Worm (Caenorhabditis elegans) whole organism, dauer: ENCODE results near the gene T12G3.4.

Experiments
- unc-62 ChIP-seq: sonication (generic microtip); optimal IDR thresholded peaks from 2 replicates; lab custom pipeline; 2017; ENCODE audit warnings: missing biosample characterization, missing genetic modification reagents, missing genetic modification characterization

The T12G3.4 gene

DNA sequence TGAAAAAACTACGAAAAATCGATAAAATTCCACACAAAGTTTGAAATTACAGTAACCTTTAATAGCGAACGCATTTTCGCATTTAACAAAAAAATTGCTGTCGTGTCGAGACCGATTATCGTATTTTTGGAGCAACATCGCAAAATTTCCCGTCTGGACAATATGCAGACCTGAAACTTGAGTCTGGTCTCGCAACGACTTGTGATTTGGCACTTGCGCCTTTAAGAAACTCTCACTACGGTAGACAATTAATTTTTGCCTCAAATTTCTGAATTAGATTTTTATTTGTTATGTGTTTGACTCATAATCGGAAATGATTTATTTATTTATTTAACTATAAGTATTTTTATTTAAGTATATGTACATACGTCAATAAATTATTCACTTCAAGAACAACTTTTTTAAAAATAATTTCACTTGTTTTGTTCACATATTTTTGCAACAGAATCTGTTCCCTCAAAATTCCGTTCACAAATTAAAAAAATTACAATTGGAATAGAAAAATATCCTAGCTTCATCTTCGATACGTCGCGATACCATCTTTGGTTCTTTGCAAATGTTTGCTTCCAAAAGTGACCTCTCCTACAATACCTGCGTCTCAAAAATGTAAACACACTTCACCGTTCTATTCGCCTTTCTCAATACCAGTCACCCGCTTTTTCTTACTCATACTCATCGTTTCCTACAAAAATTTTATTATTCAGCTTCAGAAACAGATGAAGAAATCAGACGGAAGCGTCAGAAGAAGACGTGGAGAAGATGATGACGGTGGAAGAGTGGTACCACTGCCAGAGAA lies at the start of gene T12G3.4:
Gene T12G3.4 (plus strand): TSS at position 705 of the 796 bp plus-strand sequence.
- no peak for TF ChIP-seq unc-62

DNA sequence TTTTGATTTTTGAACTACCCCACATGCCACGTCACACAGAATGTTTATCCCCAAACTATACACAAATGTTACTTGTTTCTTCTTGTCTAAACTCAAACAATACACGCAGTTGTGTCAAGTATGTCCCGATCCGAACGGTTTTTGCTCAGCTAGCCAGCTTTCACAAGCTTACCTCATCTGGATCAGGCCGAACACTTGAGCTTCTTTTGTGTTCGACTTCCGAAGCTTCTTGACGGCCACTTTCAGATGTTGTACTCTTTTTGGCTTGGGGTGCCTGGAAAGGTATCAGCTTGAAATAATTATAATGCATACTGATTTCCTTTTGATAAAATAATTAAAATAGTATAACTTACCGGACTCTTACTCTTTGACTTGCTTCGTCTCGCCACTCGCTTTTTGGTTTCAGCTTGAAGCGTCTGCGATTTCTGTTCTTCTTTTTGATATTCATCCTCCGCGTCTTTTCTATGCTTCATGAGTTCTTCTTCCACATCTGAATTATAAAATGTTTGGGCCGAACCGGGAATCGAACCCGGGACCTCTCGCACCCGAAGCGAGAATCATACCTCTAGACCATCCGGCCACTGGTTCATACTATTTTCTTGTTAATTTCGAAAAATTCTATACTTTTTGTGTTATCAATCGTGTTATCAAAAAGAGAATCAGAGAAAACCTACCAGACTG lies 42.8 kb upstream of the T12G3.4 start:
- no peak for TF ChIP-seq unc-62

DNA sequence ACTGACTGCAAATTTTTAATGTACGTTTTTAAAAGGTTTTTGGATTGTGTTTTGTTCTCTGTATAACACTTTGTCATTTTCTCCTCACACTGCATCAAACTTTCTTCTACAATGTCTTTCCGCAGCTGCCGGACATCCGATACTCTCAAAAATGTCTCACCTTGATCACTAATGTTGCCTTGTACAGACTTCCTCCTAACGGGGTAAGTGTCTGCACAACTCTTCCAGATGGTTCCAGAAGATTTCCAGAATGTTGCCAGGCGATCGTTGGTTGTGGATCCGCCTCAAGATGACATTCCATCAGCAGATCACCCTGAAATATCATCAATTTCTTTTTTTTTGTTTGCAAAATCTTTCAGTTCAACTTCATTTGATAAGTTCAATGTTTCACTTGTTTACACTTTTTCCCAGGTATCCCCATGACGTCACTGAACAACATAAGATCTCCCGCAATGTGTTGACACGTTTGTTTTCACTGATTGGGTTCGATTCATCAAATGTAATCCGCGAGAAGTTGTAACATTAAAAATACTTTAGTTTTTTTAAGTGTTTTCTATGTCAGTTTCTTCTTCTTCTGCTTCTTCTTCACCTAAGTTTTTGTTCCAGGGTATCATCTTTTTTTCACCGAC lies 38.9 kb upstream of the T12G3.4 start:
- TF ChIP-seq unc-62, result no peak

DNA sequence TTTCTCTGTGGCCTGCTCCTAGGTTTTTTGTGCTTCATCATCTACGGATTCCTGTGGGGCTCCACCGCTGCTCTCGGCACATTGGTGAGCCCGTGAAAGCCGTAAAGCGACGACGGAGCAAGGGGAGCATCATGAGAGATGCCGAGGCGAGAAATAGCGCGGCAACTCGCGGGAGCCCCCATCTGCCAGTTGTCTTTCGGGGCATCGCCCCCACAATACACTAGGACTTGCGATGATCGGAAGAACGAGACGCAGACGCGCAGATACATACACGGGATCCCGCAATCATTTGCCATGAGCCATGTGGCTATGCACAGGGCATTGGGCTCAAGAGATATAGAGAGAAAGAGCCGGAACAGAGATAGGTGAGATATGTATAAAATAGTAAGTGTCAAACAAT lies 37.7 kb upstream of the T12G3.4 start:
- TF ChIP-seq unc-62, result no peak

DNA sequence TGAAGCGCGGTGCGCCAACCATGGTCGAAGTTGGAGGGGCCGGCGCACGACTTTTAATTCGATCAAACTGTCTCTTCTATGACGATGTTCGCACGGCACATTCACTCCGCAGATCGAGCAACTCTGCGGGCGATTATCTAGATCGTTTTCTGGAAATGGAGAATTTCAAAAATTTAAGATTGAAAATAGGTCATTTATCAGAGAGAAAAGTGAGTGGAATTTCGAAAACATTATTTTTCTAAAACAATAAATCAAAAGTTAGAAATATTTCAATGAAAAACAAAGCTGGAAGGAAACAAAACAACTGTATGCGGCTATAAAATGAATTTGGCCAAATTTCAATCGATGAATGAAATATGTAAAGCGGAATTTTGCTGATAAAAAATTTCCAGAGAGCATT lies 37.2 kb upstream of the T12G3.4 start, which contains the start of the genes ZK617.26 and unc-22:
Gene ZK617.26 (minus strand): TSS at position 101 of the 400 bp plus-strand sequence.
Gene unc-22 (minus strand): TSS at position 149 of the 400 bp plus-strand sequence.
- TF ChIP-seq unc-62, result no peak

DNA sequence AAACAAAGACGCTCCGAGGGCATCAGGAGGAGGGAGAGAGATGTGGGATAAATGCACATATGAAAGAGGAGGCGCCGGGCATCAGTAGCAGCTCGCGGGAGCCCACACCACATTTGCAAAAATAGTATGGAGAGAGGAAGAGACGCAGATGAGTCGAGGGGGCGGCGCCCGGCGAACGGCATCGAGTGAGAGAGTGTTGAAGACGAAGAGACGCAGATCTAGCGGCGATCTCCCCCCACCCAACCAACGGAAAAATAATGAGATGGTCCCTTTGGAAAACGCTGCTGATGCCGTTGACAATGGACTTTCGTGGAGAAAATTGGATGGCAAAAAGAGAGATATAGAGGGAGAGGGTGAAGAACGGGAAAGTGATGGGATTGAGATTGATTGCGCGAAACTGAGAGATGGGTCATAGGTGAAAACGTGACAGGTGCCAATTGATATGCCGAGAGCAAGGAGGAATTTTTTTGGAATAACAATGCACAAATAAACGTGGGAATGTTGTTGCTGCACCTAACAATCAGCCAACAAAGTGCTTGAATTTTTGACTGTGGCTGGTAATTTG lies 35.5 kb upstream of the T12G3.4 start:
- TF ChIP-seq unc-62, result no peak

DNA sequence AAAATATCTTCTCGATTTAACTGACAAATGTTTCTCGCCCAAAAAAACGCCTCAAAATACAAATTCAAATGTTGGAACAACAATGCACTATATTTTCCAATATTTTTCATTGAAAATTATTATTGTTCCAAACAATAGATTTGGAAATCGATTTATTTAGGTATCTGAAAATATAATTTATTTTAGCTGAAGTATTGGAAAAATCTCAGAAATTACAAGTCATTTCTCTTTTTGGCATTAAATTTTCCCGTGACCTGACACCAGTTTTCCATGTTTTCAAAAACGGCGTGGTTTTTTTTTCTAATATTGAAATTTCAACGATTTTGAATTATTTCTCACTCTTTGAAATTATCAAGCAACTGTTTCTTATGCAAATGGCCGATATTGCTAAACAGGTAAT lies 34.9 kb upstream of the T12G3.4 start, which contains the start of gene spe-17:
Gene spe-17 (plus strand): TSS at position 301 of the 400 bp plus-strand sequence.
- TF ChIP-seq unc-62, result no peak

DNA sequence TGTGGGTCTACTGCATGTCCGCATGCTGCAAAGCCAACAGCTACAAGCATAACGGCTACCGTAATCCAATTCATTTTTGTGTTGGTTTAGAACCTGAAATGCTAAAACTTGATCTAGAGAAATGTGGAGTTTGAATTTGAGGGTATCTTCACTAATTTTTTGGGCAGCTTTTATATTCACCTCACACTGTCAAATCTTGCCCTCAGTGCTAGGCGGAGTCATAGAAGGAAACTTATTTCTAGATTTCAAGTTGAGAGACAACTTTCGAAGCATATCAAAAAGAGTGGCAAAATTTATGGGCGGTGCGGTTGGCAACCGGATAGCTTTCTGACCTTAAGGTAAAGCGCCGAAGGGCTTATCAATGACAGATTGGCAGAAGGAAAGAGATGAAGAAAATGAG lies 32.5 kb upstream of the T12G3.4 start, which contains the start of gene lips-6:
Gene lips-6 (minus strand): TSS at position 101 of the 400 bp plus-strand sequence.
- no peak for TF ChIP-seq unc-62

DNA sequence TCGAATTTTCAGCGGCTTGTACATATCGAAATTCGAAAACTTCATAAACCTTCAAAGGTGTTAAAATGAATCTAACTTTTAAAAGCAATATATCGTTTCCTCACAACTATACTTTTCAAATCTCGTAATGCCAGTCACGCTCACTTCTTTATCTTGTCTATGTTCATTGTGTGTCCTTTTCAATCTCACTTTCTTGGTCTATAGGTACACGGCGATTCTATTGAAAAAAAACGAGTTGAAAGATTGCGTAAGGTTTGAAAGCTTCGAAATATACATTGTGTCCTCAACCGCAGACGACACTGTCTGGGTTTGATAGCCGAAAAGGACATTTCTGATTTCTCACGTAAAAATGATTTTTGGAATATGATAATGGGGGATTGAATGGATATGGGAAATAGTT lies 29.1 kb upstream of the T12G3.4 start:
- no peak for TF ChIP-seq unc-62

DNA sequence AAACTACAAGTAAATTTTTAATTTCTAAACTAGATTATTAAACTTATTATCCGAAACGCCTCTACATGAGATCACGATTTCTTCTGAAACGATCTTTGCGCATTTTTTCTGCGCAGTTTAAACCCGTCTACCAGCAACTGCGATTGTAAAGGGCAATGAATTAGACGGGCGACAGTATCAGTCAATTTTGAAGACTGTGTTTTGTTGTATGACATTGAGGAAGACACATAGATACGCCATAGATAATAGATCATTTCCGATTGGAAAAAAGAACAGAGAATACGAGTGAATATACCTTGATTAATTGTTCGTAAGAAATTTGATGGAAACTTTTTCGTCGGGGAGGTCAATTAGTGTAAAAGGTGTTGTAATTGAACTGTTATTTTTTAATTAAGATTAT lies 26.7 kb upstream of the T12G3.4 start:
- TF ChIP-seq unc-62, result no peak

DNA sequence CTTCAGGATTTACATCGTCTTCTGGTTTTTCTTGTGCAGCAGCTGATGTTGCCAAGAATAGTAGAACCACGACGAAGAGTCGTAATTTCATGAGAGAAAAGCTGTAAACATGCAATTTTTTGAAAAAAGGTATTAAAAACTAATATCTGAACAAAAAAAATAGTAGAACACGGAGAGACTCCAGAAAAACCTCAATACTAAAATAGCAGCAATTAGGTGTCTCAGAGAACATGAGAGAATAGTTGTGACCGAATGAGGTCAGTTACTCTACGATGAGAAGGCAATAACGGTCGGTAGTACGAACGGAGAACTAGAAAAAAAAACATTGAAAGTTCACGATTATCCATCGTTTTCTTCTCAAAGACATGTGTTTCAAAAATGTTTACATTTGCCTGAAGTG lies 19.0 kb upstream of the T12G3.4 start, which contains the start of gene tgn-38:
Gene tgn-38 (minus strand): TSS at position 101 of the 400 bp plus-strand sequence.
- no peak for TF ChIP-seq unc-62

DNA sequence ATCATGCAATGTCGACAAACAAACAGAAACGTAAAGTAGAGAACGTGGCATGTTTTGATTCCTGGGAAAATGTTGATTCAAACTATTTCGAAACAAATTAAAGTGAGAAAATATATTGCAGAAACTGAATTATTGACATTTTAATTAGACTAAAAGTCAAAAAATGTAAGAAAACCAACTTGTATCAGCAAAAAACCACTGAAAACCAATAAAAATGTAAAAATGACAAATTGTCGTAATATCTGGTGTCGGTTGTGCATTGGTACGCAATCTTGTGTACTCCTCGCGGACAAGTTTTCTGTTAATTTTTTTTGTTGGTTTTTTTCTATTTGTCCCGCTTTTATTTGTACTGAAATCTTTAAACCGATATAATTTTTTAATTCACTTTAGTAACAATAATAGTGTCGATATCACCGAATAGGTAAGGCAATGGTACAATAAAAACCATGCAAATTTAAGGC lies 18.3 kb upstream of the T12G3.4 start, which contains the start of gene T12G3.11:
Gene T12G3.11 (minus strand): TSS at position 51 of the 461 bp plus-strand sequence.
- no peak for TF ChIP-seq unc-62

DNA sequence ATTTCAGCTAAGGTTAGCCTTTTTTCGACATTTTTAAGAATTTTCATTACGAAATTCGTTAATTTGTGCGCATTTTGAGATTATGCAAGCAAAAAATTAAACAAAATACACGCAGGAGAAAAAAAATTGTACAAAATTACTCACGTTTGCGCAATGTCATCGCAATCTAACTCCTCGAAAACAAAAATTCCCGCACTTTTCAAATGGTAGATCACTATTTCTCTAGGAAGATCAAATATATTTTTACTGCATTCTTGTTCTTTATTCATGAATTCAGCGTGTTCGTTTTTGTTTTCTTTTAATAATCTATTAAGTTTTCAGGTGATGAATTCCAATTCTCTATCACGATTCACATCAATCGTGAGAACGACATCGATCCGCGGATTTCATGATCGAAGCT lies 17.1 kb upstream of the T12G3.4 start, which contains the start of the genes T12G3.6 and mrpl-51:
Gene T12G3.6 (minus strand): TSS at position 269 of the 400 bp plus-strand sequence.
Gene mrpl-51 (plus strand): TSS at position 322 of the 400 bp plus-strand sequence.
- no peak for TF ChIP-seq unc-62

DNA sequence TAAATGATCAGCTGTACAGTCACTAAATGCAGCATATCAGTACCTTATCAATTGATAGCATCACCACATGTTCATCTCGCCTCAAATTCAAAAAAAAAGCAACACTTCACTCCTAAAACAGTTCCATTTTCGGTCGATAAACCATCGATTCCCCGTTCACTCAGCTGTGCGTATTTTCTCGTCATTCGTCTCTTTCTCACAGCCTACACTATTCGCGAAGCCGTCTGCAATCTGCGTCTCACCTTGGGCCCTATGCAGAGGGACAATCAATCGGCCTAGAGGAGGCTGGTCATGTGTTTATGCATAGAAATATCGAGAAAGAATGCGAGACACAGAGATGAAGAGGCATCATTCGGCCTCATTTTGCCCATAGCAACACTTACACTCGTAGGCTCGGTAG lies 15.7 kb upstream of the T12G3.4 start:
- TF ChIP-seq unc-62, result no peak

DNA sequence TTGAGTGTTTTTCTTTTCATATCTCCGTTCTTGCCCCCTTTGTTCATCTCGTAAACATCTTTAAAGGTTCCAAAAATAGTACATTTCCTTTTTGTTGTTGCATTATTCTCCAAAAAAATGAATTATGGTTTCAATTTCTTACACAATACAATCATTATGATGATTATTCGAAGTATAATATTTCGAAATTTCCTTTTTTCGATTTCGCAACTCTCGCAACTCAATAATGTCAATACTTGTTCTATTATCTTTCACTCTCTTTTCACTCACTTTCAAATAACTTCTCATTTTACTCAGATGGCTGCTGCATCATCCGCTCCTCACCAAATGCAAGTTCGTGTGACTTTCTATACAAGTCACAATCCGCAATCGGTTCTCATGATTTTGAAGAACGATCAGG lies 14.1 kb upstream of the T12G3.4 start, which contains the start of gene sqst-1:
Gene sqst-1 (plus strand): TSS at position 298 of the 400 bp plus-strand sequence.
- no peak for TF ChIP-seq unc-62

DNA sequence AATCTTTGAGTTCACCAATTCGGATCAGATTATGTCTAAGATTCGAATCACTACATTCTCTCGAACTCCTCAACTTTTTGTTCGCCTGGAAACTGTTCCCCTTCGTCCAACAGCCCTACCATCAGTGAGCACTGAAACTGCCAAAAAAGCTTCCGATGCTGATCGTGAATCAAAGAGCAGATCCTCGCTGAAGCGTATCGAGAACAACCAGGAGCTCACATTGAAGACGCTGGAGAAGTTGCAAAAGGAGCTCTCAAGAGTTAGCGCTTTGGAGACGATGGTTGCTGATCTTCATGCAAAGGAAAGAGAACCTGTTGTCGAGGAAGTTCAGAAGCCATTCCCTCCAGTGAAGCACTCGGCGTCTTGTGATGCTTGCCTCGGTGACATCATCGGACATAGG lies 13.3 kb upstream of the T12G3.4 start:
- TF ChIP-seq unc-62, result no peak
